Worm (Caenorhabditis elegans): ENCODE measurements around the gene txt-9.

txt-9 gene

ce11 chrII:5093945-5094344 lies 8.4 kb downstream of the txt-9 start, which contains the start of gene C04G6.13:
Gene C04G6.13, plus strand, starts transcription at chrII:5094245.
- no peak for TF ChIP-seq ztf-1 (GFP tag; conservative IDR thresholded peaks at IDR 0.05)

ce11 chrII:5099034-5099433 lies 13.4 kb downstream of the txt-9 start:
- TF ChIP-seq aly-2 (tag; optimal IDR thresholded peaks at IDR 0.05): no peak
- no peak for TF ChIP-seq nhr-11 (tag; optimal IDR thresholded peaks at IDR 0.05)
- TF ChIP-seq mab-5 (tag; optimal IDR thresholded peaks at IDR 0.05): no peak
- TF ChIP-seq R02D3.7 (tag; optimal IDR thresholded peaks at IDR 0.05): no peak
- TF ChIP-seq unc-62 (GFP tag; optimal IDR thresholded peaks at IDR 0.05): no peak
- TF ChIP-seq nhr-237 (tag; optimal IDR thresholded peaks at IDR 0.05): no peak
- no peak for TF ChIP-seq egl-27 (tag; optimal IDR thresholded peaks at IDR 0.05)
- TF ChIP-seq mbf-1 (tag; optimal IDR thresholded peaks at IDR 0.05): no peak
- TF ChIP-seq ztf-4 (tag; optimal IDR thresholded peaks at IDR 0.05): no peak
- TF ChIP-seq elt-1 (tag; optimal IDR thresholded peaks at IDR 0.05): no peak
- no peak for TF ChIP-seq lin-39 (tag; optimal IDR thresholded peaks at IDR 0.05)
- TF ChIP-seq lin-11 (tag; optimal IDR thresholded peaks at IDR 0.05): no peak
- TF ChIP-seq mdl-1 (tag; optimal IDR thresholded peaks at IDR 0.05): no peak
- TF ChIP-seq fos-1 (tag; optimal IDR thresholded peaks at IDR 0.05): no peak
- TF ChIP-seq nhr-6 (tag; optimal IDR thresholded peaks at IDR 0.05): no peak
- TF ChIP-seq nhr-12 (tag; optimal IDR thresholded peaks at IDR 0.05): no peak
- no peak for TF ChIP-seq F13H6.1 (tag; optimal IDR thresholded peaks at IDR 0.05)

ce11 chrII:5099649-5100048 lies 14.1 kb downstream of the txt-9 start, which contains the start of gene C04G6.6:
Gene C04G6.6, minus strand, starts transcription at chrII:5099749.
- TF ChIP-seq ztf-1 (GFP tag; conservative IDR thresholded peaks at IDR 0.05): no peak
- no peak for TF ChIP-seq alr-1 (tag; optimal IDR thresholded peaks at IDR 0.05)
- TF ChIP-seq snpc-4 (tag; optimal IDR thresholded peaks at IDR 0.05): no peak
- TF ChIP-seq F13H6.1 (tag; optimal IDR thresholded peaks at IDR 0.05): no peak
- TF ChIP-seq nhr-25 (tag; optimal IDR thresholded peaks at IDR 0.05): no peak
- no peak for TF ChIP-seq unc-39 (tag; optimal IDR thresholded peaks at IDR 0.05)
- TF ChIP-seq ZK546.5 (tag; optimal IDR thresholded peaks at IDR 0.05): no peak
- no peak for TF ChIP-seq skn-1 (tag; optimal IDR thresholded peaks at IDR 0.05)

- no peak for TF ChIP-seq peb-1 (tag; optimal IDR thresholded peaks at IDR 0.05)
- no peak for TF ChIP-seq nhr-25 (tag; optimal IDR thresholded peaks at IDR 0.05)
- TF ChIP-seq nhr-21 (tag; optimal IDR thresholded peaks at IDR 0.05): no peak
- TF ChIP-seq nhr-77 (tag; optimal IDR thresholded peaks at IDR 0.05): no peak
- TF ChIP-seq nhr-11 (tag; optimal IDR thresholded peaks at IDR 0.05): no peak
- TF ChIP-seq skn-1 (tag; optimal IDR thresholded peaks at IDR 0.05): no peak
- no peak for TF ChIP-seq crh-2 (tag; optimal IDR thresholded peaks at IDR 0.05)
- TF ChIP-seq sem-4 (tag; optimal IDR thresholded peaks at IDR 0.05): no peak
- no peak for TF ChIP-seq ztf-4 (tag; optimal IDR thresholded peaks at IDR 0.05)
- TF ChIP-seq C34F6.9 (tag; optimal IDR thresholded peaks at IDR 0.05): no peak
These were observed 16.1 kb downstream of the txt-9 start, which contains the start of the genes idpb-3 and idpb-1 for ce11 chrII:5101701-5102100. Gene idpb-3, minus strand, starts transcription at chrII:5101801. Gene idpb-1, plus strand, starts transcription at chrII:5101984.

ce11 chrII:5103189-5103588 lies 17.6 kb downstream of the txt-9 start:
- no peak for TF ChIP-seq ceh-16 (tag; optimal IDR thresholded peaks at IDR 0.05)
- TF ChIP-seq blmp-1 (tag; optimal IDR thresholded peaks at IDR 0.05; ENCODE audit: insufficient read depth): peak; percentile 46
- TF ChIP-seq zag-1 (tag; optimal IDR thresholded peaks at IDR 0.05): no peak
- peak; percentile 34 for TF ChIP-seq fos-1 (tag; optimal IDR thresholded peaks at IDR 0.05)
- TF ChIP-seq nhr-21 (tag; optimal IDR thresholded peaks at IDR 0.05): no peak

- no peak for TF ChIP-seq elt-1 (tag; optimal IDR thresholded peaks at IDR 0.05)
- TF ChIP-seq lin-11 (tag; optimal IDR thresholded peaks at IDR 0.05): no peak
- no peak for TF ChIP-seq ceh-82 (tag; optimal IDR thresholded peaks at IDR 0.05)
- TF ChIP-seq zag-1 (tag; optimal IDR thresholded peaks at IDR 0.05): no peak
- peak; percentile 25 for TF ChIP-seq gmeb-1 (tag; optimal IDR thresholded peaks at IDR 0.05)
- TF ChIP-seq fos-1 (tag; optimal IDR thresholded peaks at IDR 0.05): peak; percentile 73
- TF ChIP-seq egl-27 (tag; optimal IDR thresholded peaks at IDR 0.05): no peak
- no peak for TF ChIP-seq mdl-1 (tag; optimal IDR thresholded peaks at IDR 0.05)
- TF ChIP-seq crh-2 (tag; optimal IDR thresholded peaks at IDR 0.05): peak; percentile 24
- TF ChIP-seq sma-9 (GFP tag; optimal IDR thresholded peaks at IDR 0.05): peak; percentile 59
- no peak for TF ChIP-seq sma-9 (tag; optimal IDR thresholded peaks at IDR 0.05)
- no peak for TF ChIP-seq R02D3.7 (tag; optimal IDR thresholded peaks at IDR 0.05)
- TF ChIP-seq Y55F3AM.14 (GFP tag; optimal IDR thresholded peaks at IDR 0.05): no peak
- TF ChIP-seq F13H6.1 (tag; optimal IDR thresholded peaks at IDR 0.05): peak; percentile 33
These were observed 18.3 kb downstream of the txt-9 start, which contains the start of the genes C04G6.11 and mpk-2 for ce11 chrII:5103784-5104457. Gene C04G6.11, minus strand, starts transcription at chrII:5103834. Gene mpk-2, plus strand, starts transcription at chrII:5104118.
